Worm (Caenorhabditis elegans): ENCODE results near the gene Y55B1BR.8.

DNA sequence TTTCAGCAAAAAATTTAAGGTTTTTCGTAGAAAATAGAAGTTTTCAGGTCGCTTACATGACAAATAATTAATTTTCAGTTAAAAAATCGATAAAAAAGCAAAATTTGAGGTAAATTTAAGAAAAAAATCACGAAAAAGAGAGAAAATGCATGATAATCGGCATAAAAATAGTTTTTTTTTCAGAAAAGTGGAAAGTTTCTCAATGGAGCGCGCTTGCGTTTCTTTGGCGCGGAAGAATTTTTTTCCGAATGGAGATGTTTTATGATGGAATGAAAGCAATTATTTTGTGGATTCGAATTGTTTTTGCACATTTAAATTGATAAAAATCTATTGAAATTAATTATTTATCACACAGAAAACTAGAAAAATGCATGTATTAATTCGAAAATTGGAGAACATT is 20.3 kb upstream of the Y55B1BR.8 start:
- no peak for TF ChIP-seq tbx-8 (GFP tag; optimal IDR thresholded peaks at IDR 0.05)
- TF ChIP-seq ztf-11 (tag; optimal IDR thresholded peaks at IDR 0.05), result no peak
- TF ChIP-seq nhr-237 (tag; optimal IDR thresholded peaks at IDR 0.05), result no peak
- no peak for TF ChIP-seq bed-3 (GFP tag; optimal IDR thresholded peaks at IDR 0.05)
- no peak for TF ChIP-seq lsy-2 (tag; optimal IDR thresholded peaks at IDR 0.05)
- no peak for TF ChIP-seq elt-1 (tag; optimal IDR thresholded peaks at IDR 0.05; ENCODE audit: borderline replicate concordance, insufficient read depth)
- TF ChIP-seq pha-4 (tag; optimal IDR thresholded peaks at IDR 0.05), result no peak
- no peak for TF ChIP-seq snpc-4 (tag; optimal IDR thresholded peaks at IDR 0.05)
- no peak for TF ChIP-seq blmp-1 (tag; optimal IDR thresholded peaks at IDR 0.05)
- no peak for TF ChIP-seq unc-62 (GFP tag; optimal IDR thresholded peaks at IDR 0.05)
- no peak for TF ChIP-seq mep-1 (tag; optimal IDR thresholded peaks at IDR 0.05)
- no peak for TF ChIP-seq lin-13 (tag; optimal IDR thresholded peaks at IDR 0.05)
- no peak for TF ChIP-seq nhr-76 (tag; optimal IDR thresholded peaks at IDR 0.05)
